Worm (Caenorhabditis elegans) whole organism, L3 larva: Measurements from ENCODE around the gene msp-63.

Experiments used
- aly-2 ChIP-seq: fragments of 150-350 bp; optimal IDR thresholded peaks from 2 replicates; lab custom pipeline; 2014; ENCODE audit warnings: missing biosample characterization, missing genetic modification characterization
- nhr-28 ChIP-seq: fragments of 150-350 bp; optimal IDR thresholded peaks from 2 replicates; lab custom pipeline; 2014; ENCODE audit warnings: missing biosample characterization, missing genetic modification characterization
- nhr-43 ChIP-seq: sonication (generic microtip); optimal IDR thresholded peaks from 2 replicates; lab custom pipeline; 2016; ENCODE audit warnings: mild to moderate bottlenecking, missing genetic modification characterization, missing compliant biosample characterization; ENCODE audit not compliant: poor library complexity, severe bottlenecking
- unc-62 ChIP-seq: fragments of 150-350 bp; sonication (generic microtip); optimal IDR thresholded peaks from 4 replicates; lab custom pipeline; 2014; ENCODE audit warnings: missing biosample characterization, missing genetic modification reagents, missing genetic modification characterization

- TF ChIP-seq nhr-43 (tag; lab: Kevin White, UChicago) (no peak), aly-2 (no peak), unc-62 (GFP tag; lab: Kevin White, UChicago) (no peak), nhr-28 (tag; lab: Kevin White, UChicago) (no peak)
Observed at ce11 chrII:5804288-5804687, 7.0 kb upstream of the msp-63 start.
